Worm (Caenorhabditis elegans) whole organism, mixed stage, embryonic: Measurements from ENCODE around the gene bcat-1.

Experiments used
- mab-5 ChIP-seq: fragments of 150-350 bp; optimal IDR thresholded peaks from 2 replicates; lab custom pipeline; 2014; ENCODE audit warnings: missing biosample characterization, missing genetic modification characterization
- nhr-28 ChIP-seq: fragments of 150-350 bp; optimal IDR thresholded peaks from 2 replicates; lab custom pipeline; 2014; ENCODE audit warnings: missing biosample characterization, missing genetic modification characterization
- nhr-76 ChIP-seq: sonication (generic microtip); optimal IDR thresholded peaks from 2 replicates; lab custom pipeline; 2017; ENCODE audit warnings: missing biosample characterization, missing genetic modification characterization
- sptf-1 ChIP-seq: sonication (generic microtip); optimal IDR thresholded peaks from 2 replicates; lab custom pipeline; 2017; ENCODE audit warnings: mild to moderate bottlenecking, missing genetic modification characterization, moderate library complexity, missing compliant biosample characterization
- unc-62 ChIP-seq: fragments of 150-350 bp; optimal IDR thresholded peaks from 2 replicates; lab custom pipeline; 2014; ENCODE audit warnings: missing biosample characterization, missing genetic modification reagents, missing genetic modification characterization

- TF ChIP-seq unc-62 (GFP tag; lab: Kevin White, UChicago) (no peak), nhr-76 (tag; lab: Kevin White, UChicago) (no peak), mab-5 (tag; lab: Kevin White, UChicago) (no peak), sptf-1 (tag; lab: Kevin White, UChicago) (no peak), nhr-28 (tag; lab: Kevin White, UChicago) (no peak)
Measured at ce11 chrX:12852575-12852974, 24.7 kb upstream of the bcat-1 start, which contains the start of gene chd-3.
